Worm (Caenorhabditis elegans) whole organism, midembryonic: ENCODE data around the gene srj-26.

Source experiments
- cog-1 ChIP-seq: sonication (generic microtip); optimal IDR thresholded peaks from 2 replicates; lab custom pipeline; 2016; ENCODE audit warnings: missing genetic modification characterization, missing compliant biosample characterization
- flt-1 ChIP-seq: fragments of 200-800 bp; sonication (Bioruptor generic); IDR thresholded peaks from 2 replicates; pipeline ENCODE4 v1.3.6; 2022; ENCODE audit warnings: missing genetic modification characterization, missing compliant biosample characterization
- klf-2 ChIP-seq: fragments of 200-800 bp; sonication (Bioruptor generic); conservative IDR thresholded peaks from 2 replicates; pipeline ENCODE4 v1.3.6; 2022; ENCODE audit warnings: missing genetic modification reagents, missing genetic modification characterization, missing compliant biosample characterization
- med-1 ChIP-seq: sonication (generic microtip); optimal IDR thresholded peaks from 2 replicates; lab custom pipeline; 2017; ENCODE audit warnings: missing genetic modification characterization, mild to moderate bottlenecking, missing compliant biosample characterization, antibody characterized with exemption, missing genetic modification reagents; ENCODE audit not compliant: insufficient read depth
- ref-1 ChIP-seq: fragments of 200-800 bp; sonication (Bioruptor generic); conservative IDR thresholded peaks from 2 replicates; pipeline ENCODE4 v1.3.6; 2022; ENCODE audit warnings: missing genetic modification reagents, missing genetic modification characterization, missing compliant biosample characterization
- tab-1 ChIP-seq: fragments of 200-800 bp; sonication (Bioruptor generic); IDR thresholded peaks from 2 replicates; pipeline ENCODE4 v1.3.6; 2022; ENCODE audit warnings: missing genetic modification characterization, missing compliant biosample characterization
- ztf-23 ChIP-seq: fragments of 200-800 bp; sonication (Bioruptor generic); IDR thresholded peaks from 2 replicates; pipeline ENCODE4 v1.3.6; 2022; ENCODE audit warnings: missing genetic modification reagents, missing genetic modification characterization, missing compliant biosample characterization
- ztf-29 ChIP-seq: fragments of 200-800 bp; sonication (Bioruptor generic); IDR thresholded peaks from 2 replicates; pipeline ENCODE4 v1.3.6; 2022; ENCODE audit warnings: missing genetic modification reagents, missing genetic modification characterization, missing compliant biosample characterization

ce11 chrV:18395649-18396048, 25.2 kb upstream of the srj-26 start, which contains the start of gene Y51A2B.9:
- TF ChIP-seq cog-1 (tag; lab: Kevin White, UChicago), result no peak
- TF ChIP-seq klf-2 (GFP tag; lab: Robert Waterston, UW), result no peak
- TF ChIP-seq flt-1 (GFP tag; lab: Robert Waterston, UW), result no peak
- no peak for TF ChIP-seq tab-1 (GFP tag; lab: Robert Waterston, UW)
- TF ChIP-seq ztf-29, result no peak
- no peak for TF ChIP-seq ztf-23 (GFP tag; lab: Robert Waterston, UW)
- TF ChIP-seq ref-1 (GFP tag; lab: Robert Waterston, UW), result no peak
- TF ChIP-seq med-1 (GFP tag; lab: Kevin White, UChicago), result no peak
